Worm (Caenorhabditis elegans) whole organism, L1 larva: ENCODE measurements around the gene sop-2.
A peak's percentile ranks its signal among the peaks of the same experiment; 100 is the strongest.

Experiments used
- C04F5.9 ChIP-seq: sonication (generic microtip); optimal IDR thresholded peaks from 2 replicates; lab custom pipeline; 2016; ENCODE audit warnings: missing genetic modification characterization, missing compliant biosample characterization
- Y116A8C.19 ChIP-seq: sonication (generic microtip); optimal IDR thresholded peaks from 2 replicates; lab custom pipeline; 2016; ENCODE audit warnings: missing compliant biosample characterization, missing genetic modification characterization, borderline replicate concordance
- alr-1 ChIP-seq: fragments of 200-800 bp; sonication (Bioruptor generic); optimal IDR thresholded peaks from 2 replicates; lab custom pipeline; 2018; ENCODE audit warnings: borderline replicate concordance, mild to moderate bottlenecking, missing genetic modification characterization, missing compliant biosample characterization
- blmp-1 ChIP-seq: fragments of 150-350 bp; optimal IDR thresholded peaks from 2 replicates; lab custom pipeline; 2014; ENCODE audit warnings: missing biosample characterization, missing genetic modification characterization
- ceh-63 ChIP-seq: fragments of 200-800 bp; sonication (Bioruptor generic); optimal IDR thresholded peaks from 2 replicates; lab custom pipeline; 2018; ENCODE audit warnings: mild to moderate bottlenecking, missing genetic modification characterization, missing compliant biosample characterization
- dpl-1 ChIP-seq, 3 experiments: fragments of 150-350 bp in 2 of 3; sonication (generic microtip) in 1 of 3; optimal IDR thresholded peaks; 2 replicates each; lab custom pipeline; 2014 to 2017; ENCODE audit warnings: missing biosample characterization in 3 of 3, missing genetic modification characterization in 3 of 3, missing genetic modification reagents in 3 of 3
- dsc-1 ChIP-seq: sonication (generic microtip); optimal IDR thresholded peaks from 2 replicates; lab custom pipeline; 2016; ENCODE audit warnings: mild to moderate bottlenecking, missing genetic modification characterization, missing compliant biosample characterization
- efl-1 ChIP-seq, 4 experiments: fragments of 150-350 bp; optimal IDR thresholded peaks in 3 of 4; peaks in 1 of 4; 1 replicate in 1 of 4; 2 replicates in 3 of 4; lab custom pipeline; 2014; ENCODE audit warnings: missing biosample characterization in 2 of 4, missing genetic modification characterization in 2 of 4, missing genetic modification reagents in 2 of 4
- egl-27 ChIP-seq, 2 experiments: fragments of 150-350 bp in 1 of 2; sonication (generic microtip); optimal IDR thresholded peaks; 3 replicates each; lab custom pipeline; 2017 to 2018; ENCODE audit warnings: missing biosample characterization in 2 of 2, missing genetic modification characterization in 2 of 2, missing genetic modification reagents in 2 of 2
- elt-2 ChIP-seq: sonication (generic microtip); optimal IDR thresholded peaks from 2 replicates; lab custom pipeline; 2016; ENCODE audit warnings: missing genetic modification characterization, mild to moderate bottlenecking, inconsistent platforms, missing compliant biosample characterization, missing genetic modification reagents
- elt-3 ChIP-seq, 6 experiments: fragments of 150-350 bp in 1 of 6; sonication (generic microtip); optimal IDR thresholded peaks; 2 replicates each; lab custom pipeline; 2017 to 2018; ENCODE audit warnings: missing biosample characterization in 6 of 6, missing genetic modification characterization in 6 of 6, inconsistent platforms in 1 of 6
- ets-5 ChIP-seq: fragments of 200-800 bp; sonication (Bioruptor generic); IDR thresholded peaks from 2 replicates; pipeline ENCODE4 v1.3.6; 2022; ENCODE audit warnings: missing genetic modification characterization, missing compliant biosample characterization
- fkh-10 ChIP-seq: sonication (generic microtip); optimal IDR thresholded peaks from 2 replicates; lab custom pipeline; 2017; ENCODE audit warnings: missing biosample characterization, missing genetic modification reagents, missing genetic modification characterization
- hlh-17 ChIP-seq: fragments of 200-800 bp; sonication (Bioruptor generic); optimal IDR thresholded peaks from 2 replicates; lab custom pipeline; 2018; ENCODE audit warnings: missing genetic modification characterization, mild to moderate bottlenecking, missing compliant biosample characterization, moderate library complexity, borderline replicate concordance
- irx-1 ChIP-seq: sonication (generic microtip); optimal IDR thresholded peaks from 2 replicates; lab custom pipeline; 2016; ENCODE audit warnings: missing genetic modification characterization, missing compliant biosample characterization
- isw-1 ChIP-seq: fragments of 200-800 bp; sonication (Bioruptor generic); IDR thresholded peaks from 2 replicates; pipeline ENCODE4 v1.3.6; 2022; ENCODE audit warnings: missing genetic modification characterization, missing compliant biosample characterization
- jun-1 ChIP-seq: fragments of 150-350 bp; optimal IDR thresholded peaks from 2 replicates; lab custom pipeline; 2014; ENCODE audit warnings: missing biosample characterization, missing genetic modification reagents, missing genetic modification characterization
- lin-14 ChIP-seq: fragments of 200-800 bp; sonication (Bioruptor generic); optimal IDR thresholded peaks from 2 replicates; lab custom pipeline; 2018; ENCODE audit warnings: mild to moderate bottlenecking, missing genetic modification characterization, moderate library complexity, missing compliant biosample characterization
- lin-15B ChIP-seq: fragments of 150-350 bp; sonication (generic microtip); optimal IDR thresholded peaks from 3 replicates; lab custom pipeline; 2014; ENCODE audit warnings: missing biosample characterization, missing genetic modification characterization
- lsy-2 ChIP-seq, 2 experiments: fragments of 150-350 bp; optimal IDR thresholded peaks; 2 replicates each; lab custom pipeline; 2014; ENCODE audit warnings: missing biosample characterization in 2 of 2, missing genetic modification characterization in 2 of 2
- mdl-1 ChIP-seq, 2 experiments: fragments of 150-350 bp; optimal IDR thresholded peaks; 2 replicates each; lab custom pipeline; 2014 to 2017; ENCODE audit warnings: missing biosample characterization in 2 of 2, missing genetic modification characterization in 2 of 2, inconsistent platforms in 1 of 2
- mef-2 ChIP-seq: fragments of 150-350 bp; optimal IDR thresholded peaks from 2 replicates; lab custom pipeline; 2014; ENCODE audit warnings: missing biosample characterization, missing genetic modification characterization
- mep-1 ChIP-seq: fragments of 150-350 bp; optimal IDR thresholded peaks from 2 replicates; lab custom pipeline; 2014; ENCODE audit warnings: missing biosample characterization, missing genetic modification characterization
- nhr-11 ChIP-seq: fragments of 150-350 bp; optimal IDR thresholded peaks from 2 replicates; lab custom pipeline; 2014; ENCODE audit warnings: missing biosample characterization, missing genetic modification characterization
- nhr-19 ChIP-seq: fragments of 200-800 bp; sonication (Bioruptor generic); conservative IDR thresholded peaks from 2 replicates; pipeline ENCODE4 v1.3.6; 2022; ENCODE audit warnings: missing genetic modification characterization, missing compliant biosample characterization
- nhr-237 ChIP-seq: fragments of 150-350 bp; optimal IDR thresholded peaks from 2 replicates; lab custom pipeline; 2014; ENCODE audit warnings: missing biosample characterization, missing genetic modification characterization
- nhr-28 ChIP-seq: fragments of 150-350 bp; optimal IDR thresholded peaks from 2 replicates; lab custom pipeline; 2014; ENCODE audit warnings: missing biosample characterization, missing genetic modification characterization
- nhr-71 ChIP-seq: sonication (generic microtip); optimal IDR thresholded peaks from 2 replicates; lab custom pipeline; 2016; ENCODE audit warnings: mild to moderate bottlenecking, missing genetic modification characterization, moderate library complexity, missing compliant biosample characterization
- nhr-76 ChIP-seq: sonication (generic microtip); optimal IDR thresholded peaks from 2 replicates; lab custom pipeline; 2017; ENCODE audit warnings: missing biosample characterization, missing genetic modification characterization
- nhr-77 ChIP-seq: fragments of 150-350 bp; optimal IDR thresholded peaks from 2 replicates; lab custom pipeline; 2014; ENCODE audit warnings: missing biosample characterization, missing genetic modification characterization
- nhr-85 ChIP-seq: sonication (generic microtip); peaks from one replicate; lab custom pipeline; 2016; ENCODE audit warnings: missing genetic modification characterization, inconsistent platforms, missing compliant biosample characterization
- pax-3 ChIP-seq: fragments of 200-800 bp; sonication (Bioruptor generic); optimal IDR thresholded peaks from 2 replicates; lab custom pipeline; 2018; ENCODE audit warnings: mild to moderate bottlenecking, missing genetic modification characterization, moderate library complexity, missing compliant biosample characterization
- rnt-1 ChIP-seq: sonication (generic microtip); optimal IDR thresholded peaks from 2 replicates; lab custom pipeline; 2016; ENCODE audit warnings: mild to moderate bottlenecking, missing genetic modification characterization, moderate library complexity, missing compliant biosample characterization
- snpc-4 ChIP-seq: fragments of 150-350 bp; optimal IDR thresholded peaks from 2 replicates; lab custom pipeline; 2014; ENCODE audit warnings: missing biosample characterization, missing genetic modification characterization
- snu-23 ChIP-seq: sonication (generic microtip); optimal IDR thresholded peaks from 2 replicates; lab custom pipeline; 2016; ENCODE audit warnings: missing genetic modification characterization, missing compliant biosample characterization
- sox-4 ChIP-seq: sonication (generic microtip); optimal IDR thresholded peaks from 2 replicates; lab custom pipeline; 2016; ENCODE audit warnings: missing genetic modification characterization, missing compliant biosample characterization
- sptf-1 ChIP-seq: fragments of 150-350 bp; optimal IDR thresholded peaks from 2 replicates; lab custom pipeline; 2014; ENCODE audit warnings: missing biosample characterization, missing genetic modification characterization
- swsn-7 ChIP-seq: sonication (generic microtip); optimal IDR thresholded peaks from 2 replicates; lab custom pipeline; 2016; ENCODE audit warnings: missing genetic modification characterization, missing compliant biosample characterization
- unc-130 ChIP-seq: fragments of 150-350 bp; optimal IDR thresholded peaks from 2 replicates; lab custom pipeline; 2017; ENCODE audit warnings: missing biosample characterization, missing genetic modification characterization, inconsistent platforms
- unc-30 ChIP-seq: sonication (generic microtip); optimal IDR thresholded peaks from 2 replicates; lab custom pipeline; 2017; ENCODE audit warnings: missing biosample characterization, missing genetic modification characterization
- unc-86 ChIP-seq: sonication (generic microtip); optimal IDR thresholded peaks from 2 replicates; lab custom pipeline; 2016; ENCODE audit warnings: missing genetic modification characterization, missing compliant biosample characterization
- vab-15 ChIP-seq: sonication (generic microtip); optimal IDR thresholded peaks from 2 replicates; lab custom pipeline; 2017; ENCODE audit warnings: missing genotype, mild to moderate bottlenecking, missing genetic modification characterization, missing compliant biosample characterization
- zag-1 ChIP-seq: fragments of 150-350 bp; optimal IDR thresholded peaks from 2 replicates; lab custom pipeline; 2014; ENCODE audit warnings: missing biosample characterization, missing genetic modification characterization

sop-2 gene

ce11 chrII:12352115-12352514, 12.4 kb downstream of the sop-2 start, which contains the start of gene ras-1:
TSS of gene ras-1 (minus strand) at chrII:12352243.
- TF ChIP-seq elt-2 = peak; percentile 26
- TF ChIP-seq efl-1 (optimal IDR thresholded peaks at IDR 0.05; lab: Kevin White, UChicago) = no peak
- TF ChIP-seq efl-1 (GFP tag; optimal IDR thresholded peaks at IDR 0.05 in 1 of 2; lab: Kevin White, UChicago) = peak in 1 of 2 experiments; percentile 51
- TF ChIP-seq pax-3 (tag; lab: Kevin White, UChicago) = no peak
- peak in 1 of 2 experiments; percentile 2 for TF ChIP-seq lsy-2 (tag; optimal IDR thresholded peaks at IDR 0.05; lab: Kevin White, UChicago)
- peak; percentile 1 for TF ChIP-seq blmp-1 (tag; lab: Kevin White, UChicago)
- TF ChIP-seq, all 84 proteins: peak for 4

ce11 chrII:12353104-12353503, 13.4 kb downstream of the sop-2 start:
- no peak for TF ChIP-seq lin-15B (tag; lab: Kevin White, UChicago)

ce11 chrII:12353816-12354215, 14.1 kb downstream of the sop-2 start:
- TF ChIP-seq lin-14 (GFP tag; lab: Kevin White, UChicago) = peak; percentile 51
- TF ChIP-seq ceh-63 (GFP tag; lab: Kevin White, UChicago) = no peak
- peak; percentile 69 for TF ChIP-seq rnt-1 (tag; lab: Kevin White, UChicago)
- peak in 1 of 2 experiments; percentile 25 for TF ChIP-seq lsy-2 (tag; optimal IDR thresholded peaks at IDR 0.05; lab: Kevin White, UChicago)
- TF ChIP-seq nhr-85 = no peak
- TF ChIP-seq irx-1 (tag; lab: Kevin White, UChicago) = no peak
- TF ChIP-seq Y116A8C.19 (tag; lab: Kevin White, UChicago) = no peak
- TF ChIP-seq mep-1 (tag; lab: Kevin White, UChicago) = no peak
- no peak for TF ChIP-seq dsc-1 (tag; lab: Kevin White, UChicago)
- no peak for TF ChIP-seq unc-130
- TF ChIP-seq C04F5.9 (tag; lab: Kevin White, UChicago) = no peak
- TF ChIP-seq isw-1 = no peak
- TF ChIP-seq fkh-10 = no peak
- TF ChIP-seq hlh-17 (GFP tag; lab: Kevin White, UChicago) = no peak
- peak; percentile 24 for TF ChIP-seq nhr-71 (tag; lab: Kevin White, UChicago)
- no peak for TF ChIP-seq efl-1 (optimal IDR thresholded peaks at IDR 0.05; lab: Kevin White, UChicago)
- TF ChIP-seq efl-1 (GFP tag; optimal IDR thresholded peaks at IDR 0.05 in 1 of 2; lab: Kevin White, UChicago) = peak in 1 of 2 experiments; percentile 56
- TF ChIP-seq vab-15 (tag; lab: Kevin White, UChicago) = no peak
- no peak for TF ChIP-seq unc-30 (tag; lab: Kevin White, UChicago)
- no peak for TF ChIP-seq zag-1 (tag; lab: Kevin White, UChicago)
- TF ChIP-seq jun-1 (tag; lab: Kevin White, UChicago) = no peak
- TF ChIP-seq nhr-19 (GFP tag; lab: Robert Waterston, UW) = no peak
- no peak for TF ChIP-seq sptf-1
- TF ChIP-seq nhr-11 = no peak
- TF ChIP-seq unc-86 = no peak
- TF ChIP-seq lin-15B (tag; lab: Kevin White, UChicago) = no peak
- no peak for TF ChIP-seq mef-2
- TF ChIP-seq nhr-76 = no peak
- no peak for TF ChIP-seq alr-1 (tag; lab: Kevin White, UChicago)
- TF ChIP-seq blmp-1 (tag; lab: Kevin White, UChicago) = no peak
- TF ChIP-seq elt-3 (tag; optimal IDR thresholded peaks at IDR 0.05; lab: Kevin White, UChicago) = no peak
- no peak for TF ChIP-seq sox-4
- peak in 1 of 2 experiments; percentile 14 for TF ChIP-seq mdl-1 (tag; optimal IDR thresholded peaks at IDR 0.05; lab: Kevin White, UChicago)
- no peak for TF ChIP-seq ets-5 (GFP tag; lab: Robert Waterston, UW)
- TF ChIP-seq snpc-4 = no peak
- TF ChIP-seq snu-23 (GFP tag; lab: Kevin White, UChicago) = peak; percentile 1
- no peak for TF ChIP-seq dpl-1 (GFP tag; optimal IDR thresholded peaks at IDR 0.05; lab: Kevin White, UChicago)
- TF ChIP-seq swsn-7 = no peak
- TF ChIP-seq egl-27 (tag; optimal IDR thresholded peaks at IDR 0.05; lab: Kevin White, UChicago) = no peak
- TF ChIP-seq pax-3 (tag; lab: Kevin White, UChicago) = no peak
- TF ChIP-seq nhr-77 (tag; lab: Kevin White, UChicago) = no peak
- no peak for TF ChIP-seq nhr-28 (tag; lab: Kevin White, UChicago)
- TF ChIP-seq nhr-237 (tag; lab: Kevin White, UChicago) = no peak
